Worm (Caenorhabditis elegans): Measurements from ENCODE around the gene nhr-178.

ce11 chrV:1611570-1611969 lies 3.8 kb upstream of the nhr-178 start:
- no peak for TF ChIP-seq ceh-36 (tag; optimal IDR thresholded peaks at IDR 0.05)
- TF ChIP-seq scrt-1 (GFP tag; IDR thresholded peaks at IDR 0.05) = no peak
- TF ChIP-seq aly-1 (tag; optimal IDR thresholded peaks at IDR 0.05) = no peak
- no peak for TF ChIP-seq B0310.2 (tag; optimal IDR thresholded peaks at IDR 0.05)
- no peak for TF ChIP-seq hmbx-1 (tag; optimal IDR thresholded peaks at IDR 0.05)
- TF ChIP-seq flt-1 (GFP tag; IDR thresholded peaks at IDR 0.05) = no peak
